Worm (Caenorhabditis elegans): ENCODE measurements around the gene F18E2.15.

F18E2.15 gene

ce11 chrV:12728062-12728665 is 32.6 kb downstream of the F18E2.15 start, which contains the start of the genes rpl-28 and mrpl-49 (continued):
- peak; percentile 89 for TF ChIP-seq lin-13 (GFP tag; optimal IDR thresholded peaks at IDR 0.05)
- no peak for TF ChIP-seq nhr-23 (tag; optimal IDR thresholded peaks at IDR 0.05)
- peak; percentile 85 for TF ChIP-seq gmeb-1 (tag; optimal IDR thresholded peaks at IDR 0.05)
- peak; percentile 91 for TF ChIP-seq crh-2 (tag; optimal IDR thresholded peaks at IDR 0.05)
- peak; percentile 47 for TF ChIP-seq egl-27 (tag; optimal IDR thresholded peaks at IDR 0.05)

- TF ChIP-seq nhr-77 (tag; optimal IDR thresholded peaks at IDR 0.05) (no peak), gmeb-1 (tag; optimal IDR thresholded peaks at IDR 0.05) (no peak), snpc-4 (tag; optimal IDR thresholded peaks at IDR 0.05) (no peak), lin-11 (tag; optimal IDR thresholded peaks at IDR 0.05) (no peak)
These were observed 33.6 kb downstream of the F18E2.15 start, which contains the start of gene R11D1.13 for ce11 chrV:12727104-12727637. Gene R11D1.13, plus strand, starts transcription at chrV:12727154.

ce11 chrV:12725893-12726292 is 34.9 kb downstream of the F18E2.15 start, which contains the start of gene R11D1.12:
Gene R11D1.12, minus strand, starts transcription at chrV:12725993.
- TF ChIP-seq ama-1 (optimal IDR thresholded peaks at IDR 0.05) (no peak), alr-1 (tag; optimal IDR thresholded peaks at IDR 0.05) (no peak), lin-11 (tag; optimal IDR thresholded peaks at IDR 0.05) (no peak), lin-13 (GFP tag; optimal IDR thresholded peaks at IDR 0.05) (no peak), elt-3 (tag; optimal IDR thresholded peaks at IDR 0.05) (no peak), C34F6.9 (tag; optimal IDR thresholded peaks at IDR 0.05) (no peak), ceh-82 (tag; optimal IDR thresholded peaks at IDR 0.05) (no peak), dmd-4 (tag; optimal IDR thresholded peaks at IDR 0.05) (no peak), ztf-1 (GFP tag; conservative IDR thresholded peaks at IDR 0.05) (no peak), crh-2 (tag; optimal IDR thresholded peaks at IDR 0.05) (no peak), ceh-16 (tag; optimal IDR thresholded peaks at IDR 0.05) (no peak), unc-62 (GFP tag; optimal IDR thresholded peaks at IDR 0.05) (no peak), blmp-1 (tag; optimal IDR thresholded peaks at IDR 0.05; ENCODE audit: insufficient read depth) (no peak), nhr-11 (tag; optimal IDR thresholded peaks at IDR 0.05) (no peak), nhr-25 (tag; optimal IDR thresholded peaks at IDR 0.05) (no peak)

- TF ChIP-seq nhr-23 (tag; optimal IDR thresholded peaks at IDR 0.05) (no peak), unc-62 (GFP tag; optimal IDR thresholded peaks at IDR 0.05) (no peak), nhr-129 (tag; optimal IDR thresholded peaks at IDR 0.05) (no peak), ZK546.5 (tag; optimal IDR thresholded peaks at IDR 0.05) (no peak), R02D3.7 (tag; optimal IDR thresholded peaks at IDR 0.05) (no peak), zag-1 (tag; optimal IDR thresholded peaks at IDR 0.05) (no peak), Y55F3AM.14 (GFP tag; optimal IDR thresholded peaks at IDR 0.05) (no peak), dmd-4 (tag; optimal IDR thresholded peaks at IDR 0.05) (no peak), ceh-82 (tag; optimal IDR thresholded peaks at IDR 0.05) (no peak), alr-1 (tag; optimal IDR thresholded peaks at IDR 0.05) (no peak), elt-3 (tag; optimal IDR thresholded peaks at IDR 0.05) (no peak), sem-4 (tag; optimal IDR thresholded peaks at IDR 0.05) (no peak), blmp-1 (tag; optimal IDR thresholded peaks at IDR 0.05; ENCODE audit: insufficient read depth) (no peak), nhr-237 (tag; optimal IDR thresholded peaks at IDR 0.05) (no peak)
These were observed 41.1 kb downstream of the F18E2.15 start, which contains the start of gene R11D1.7 for ce11 chrV:12719713-12720112. Gene R11D1.7, plus strand, starts transcription at chrV:12720013.

ce11 chrV:12718622-12719021 is 42.2 kb downstream of the F18E2.15 start, which contains the start of gene str-181:
Gene str-181, minus strand, starts transcription at chrV:12718722.
- TF ChIP-seq sma-9 (GFP tag; optimal IDR thresholded peaks at IDR 0.05), result no peak
- TF ChIP-seq sma-9 (tag; optimal IDR thresholded peaks at IDR 0.05), result no peak
- no peak for TF ChIP-seq lin-13 (GFP tag; optimal IDR thresholded peaks at IDR 0.05)
- TF ChIP-seq ceh-82 (tag; optimal IDR thresholded peaks at IDR 0.05), result no peak
- no peak for TF ChIP-seq nhr-12 (tag; optimal IDR thresholded peaks at IDR 0.05)
- TF ChIP-seq unc-62 (GFP tag; optimal IDR thresholded peaks at IDR 0.05), result no peak
- TF ChIP-seq F13H6.1 (tag; optimal IDR thresholded peaks at IDR 0.05), result no peak
- no peak for TF ChIP-seq aly-2 (tag; optimal IDR thresholded peaks at IDR 0.05)
- no peak for TF ChIP-seq lsy-2 (tag; optimal IDR thresholded peaks at IDR 0.05)
- TF ChIP-seq nhr-21 (tag; optimal IDR thresholded peaks at IDR 0.05), result no peak
- TF ChIP-seq sem-4 (tag; optimal IDR thresholded peaks at IDR 0.05), result no peak
- TF ChIP-seq nhr-129 (tag; optimal IDR thresholded peaks at IDR 0.05), result no peak

Measured in whole organism, L2 larva.